Worm (Caenorhabditis elegans) whole organism, late embryonic: ENCODE measurements around the gene nhr-31.
A peak's percentile ranks its signal among the peaks of the same experiment; 100 is the strongest.

Experiments used
- C08G9.2 ChIP-seq: sonication (generic microtip); optimal IDR thresholded peaks from 2 replicates; lab custom pipeline; 2016; ENCODE audit warnings: mild to moderate bottlenecking, missing genetic modification characterization, moderate library complexity, missing compliant biosample characterization
- F13H6.1 ChIP-seq: sonication (generic microtip); optimal IDR thresholded peaks from 2 replicates; lab custom pipeline; 2016; ENCODE audit warnings: missing genetic modification characterization, missing compliant biosample characterization
- ahr-1 ChIP-seq: sonication (generic microtip); optimal IDR thresholded peaks from 2 replicates; lab custom pipeline; 2016; ENCODE audit warnings: missing genetic modification characterization, missing compliant biosample characterization
- ceh-14 ChIP-seq: sonication (generic microtip); optimal IDR thresholded peaks from 2 replicates; lab custom pipeline; 2016; ENCODE audit warnings: missing genotype, missing genetic modification characterization, missing compliant biosample characterization
- ceh-18 ChIP-seq: sonication (generic microtip); optimal IDR thresholded peaks from 2 replicates; lab custom pipeline; 2016; ENCODE audit warnings: missing genetic modification characterization, missing compliant biosample characterization
- ceh-19 ChIP-seq: fragments of 200-800 bp; sonication (Bioruptor generic); optimal IDR thresholded peaks from 2 replicates; lab custom pipeline; 2018; ENCODE audit warnings: mild to moderate bottlenecking, missing genetic modification characterization, missing compliant biosample characterization
- ceh-2 ChIP-seq: sonication (generic microtip); optimal IDR thresholded peaks from 2 replicates; lab custom pipeline; 2016; ENCODE audit warnings: missing genotype, missing genetic modification characterization, missing compliant biosample characterization
- ceh-31 ChIP-seq: sonication (generic microtip); optimal IDR thresholded peaks from 2 replicates; lab custom pipeline; 2016; ENCODE audit warnings: missing genetic modification characterization, missing compliant biosample characterization
- ceh-34 ChIP-seq: sonication (generic microtip); optimal IDR thresholded peaks from 2 replicates; lab custom pipeline; 2016; ENCODE audit warnings: mild to moderate bottlenecking, missing genetic modification characterization, missing compliant biosample characterization
- ceh-45 ChIP-seq: fragments of 200-800 bp; sonication (Bioruptor generic); IDR thresholded peaks from 2 replicates; pipeline ENCODE4 v1.3.6; 2022; ENCODE audit warnings: missing genetic modification reagents, missing genetic modification characterization, missing compliant biosample characterization
- ceh-48 ChIP-seq: sonication (generic microtip); optimal IDR thresholded peaks from 2 replicates; lab custom pipeline; 2016; ENCODE audit warnings: missing genetic modification characterization, inconsistent platforms, missing compliant biosample characterization
- ceh-6 ChIP-seq: fragments of 200-800 bp; sonication (Bioruptor generic); optimal IDR thresholded peaks from 2 replicates; lab custom pipeline; 2018; ENCODE audit warnings: mild to moderate bottlenecking, missing genetic modification characterization, missing compliant biosample characterization
- che-1 ChIP-seq: sonication (generic microtip); optimal IDR thresholded peaks from 2 replicates; lab custom pipeline; 2016; ENCODE audit warnings: mild to moderate bottlenecking, missing genetic modification characterization, missing compliant biosample characterization
- dmd-4 ChIP-seq: sonication (generic microtip); optimal IDR thresholded peaks from 2 replicates; lab custom pipeline; 2016; ENCODE audit warnings: borderline replicate concordance, missing genetic modification characterization, missing compliant biosample characterization
- elt-2 ChIP-seq: sonication (generic microtip); optimal IDR thresholded peaks from 2 replicates; lab custom pipeline; 2016; ENCODE audit warnings: missing genetic modification reagents, missing genetic modification characterization, missing compliant biosample characterization
- ets-4 ChIP-seq: sonication (generic microtip); optimal IDR thresholded peaks from 2 replicates; lab custom pipeline; 2016; ENCODE audit warnings: missing genetic modification characterization, missing compliant biosample characterization
- fax-1 ChIP-seq: sonication (generic microtip); optimal IDR thresholded peaks from 2 replicates; lab custom pipeline; 2016; ENCODE audit warnings: missing genotype, missing genetic modification characterization, missing compliant biosample characterization
- hlh-13 ChIP-seq: fragments of 200-800 bp; sonication (Bioruptor generic); optimal IDR thresholded peaks from 2 replicates; lab custom pipeline; 2018; ENCODE audit warnings: mild to moderate bottlenecking, missing genetic modification characterization, missing compliant biosample characterization
- hlh-6 ChIP-seq: sonication (generic microtip); optimal IDR thresholded peaks from 2 replicates; lab custom pipeline; 2016; ENCODE audit warnings: missing genotype, missing genetic modification characterization, missing compliant biosample characterization
- hlh-8 ChIP-seq: sonication (generic microtip); optimal IDR thresholded peaks from 2 replicates; lab custom pipeline; 2016; ENCODE audit warnings: missing genotype, missing genetic modification characterization, missing compliant biosample characterization
- lim-6 ChIP-seq: sonication (generic microtip); optimal IDR thresholded peaks from 2 replicates; lab custom pipeline; 2016; ENCODE audit warnings: missing genetic modification characterization, missing compliant biosample characterization
- madf-2 ChIP-seq: sonication (generic microtip); optimal IDR thresholded peaks from 2 replicates; lab custom pipeline; 2017; ENCODE audit warnings: missing genetic modification characterization, missing compliant biosample characterization
- mec-3 ChIP-seq: sonication (generic microtip); optimal IDR thresholded peaks from 2 replicates; lab custom pipeline; 2016; ENCODE audit warnings: borderline replicate concordance, missing genetic modification characterization, missing compliant biosample characterization
- pag-3 ChIP-seq: sonication (generic microtip); optimal IDR thresholded peaks from 2 replicates; lab custom pipeline; 2016; ENCODE audit warnings: missing compliant biosample characterization, missing genetic modification characterization, borderline replicate concordance
- pax-1 ChIP-seq: fragments of 150-350 bp; optimal IDR thresholded peaks from 2 replicates; lab custom pipeline; 2014; ENCODE audit warnings: missing biosample characterization, missing genetic modification characterization
- pha-2 ChIP-seq: sonication (generic microtip); optimal IDR thresholded peaks from 2 replicates; lab custom pipeline; 2017; ENCODE audit warnings: mild to moderate bottlenecking, missing genetic modification characterization, missing compliant biosample characterization
- pqm-1 ChIP-seq: sonication (generic microtip); optimal IDR thresholded peaks from 2 replicates; lab custom pipeline; 2016; ENCODE audit warnings: missing genetic modification characterization, missing compliant biosample characterization
- ref-2 ChIP-seq: sonication (generic microtip); optimal IDR thresholded peaks from 2 replicates; lab custom pipeline; 2016; ENCODE audit warnings: missing genetic modification characterization, missing compliant biosample characterization
- rnt-1 ChIP-seq: sonication (generic microtip); optimal IDR thresholded peaks from 2 replicates; lab custom pipeline; 2016; ENCODE audit warnings: missing genetic modification characterization, missing compliant biosample characterization
- sdc-2 ChIP-seq: sonication (generic microtip); optimal IDR thresholded peaks from 2 replicates; lab custom pipeline; 2016; ENCODE audit warnings: missing genotype, missing genetic modification characterization, missing compliant biosample characterization
- sox-2 ChIP-seq: fragments of 200-800 bp; sonication (Bioruptor generic); IDR thresholded peaks from 2 replicates; pipeline ENCODE4 v1.3.6; 2022; ENCODE audit warnings: missing genetic modification reagents, missing genetic modification characterization, missing compliant biosample characterization
- syd-9 ChIP-seq: sonication (generic microtip); optimal IDR thresholded peaks from 2 replicates; lab custom pipeline; 2016; ENCODE audit warnings: mild to moderate bottlenecking, missing genetic modification characterization, moderate library complexity, missing compliant biosample characterization
- tbx-2 ChIP-seq: sonication (generic microtip); optimal IDR thresholded peaks from 2 replicates; lab custom pipeline; 2016; ENCODE audit warnings: missing genetic modification characterization, missing compliant biosample characterization
- tbx-7 ChIP-seq: sonication (generic microtip); optimal IDR thresholded peaks from 2 replicates; lab custom pipeline; 2016; ENCODE audit warnings: missing genotype, missing genetic modification characterization, missing compliant biosample characterization
- unc-3 ChIP-seq, 2 experiments: fragments of 200-800 bp in 1 of 2; sonication (Bioruptor generic) in 1 of 2; sonication (generic microtip) in 1 of 2; conservative IDR thresholded peaks in 1 of 2; optimal IDR thresholded peaks in 1 of 2; 2 replicates each; pipeline versions ENCODE4 v1.3.6 to Lab custom; 2016 to 2022; ENCODE audit warnings: missing compliant biosample characterization in 2 of 2, missing genetic modification characterization in 2 of 2, missing genetic modification reagents in 1 of 2
- unc-42 ChIP-seq: sonication (generic microtip); optimal IDR thresholded peaks from 2 replicates; lab custom pipeline; 2016; ENCODE audit warnings: missing genotype, missing genetic modification characterization, missing compliant biosample characterization
- unc-86 ChIP-seq: sonication (generic microtip); optimal IDR thresholded peaks from 2 replicates; lab custom pipeline; 2016; ENCODE audit warnings: missing genetic modification characterization, missing compliant biosample characterization
- zip-5 ChIP-seq: sonication (generic microtip); optimal IDR thresholded peaks from 2 replicates; lab custom pipeline; 2016; ENCODE audit warnings: missing genetic modification characterization, missing compliant biosample characterization
- ztf-16 ChIP-seq: sonication (generic microtip); optimal IDR thresholded peaks from 2 replicates; lab custom pipeline; 2017; ENCODE audit warnings: missing genetic modification characterization, missing compliant biosample characterization

nhr-31 gene

DNA sequence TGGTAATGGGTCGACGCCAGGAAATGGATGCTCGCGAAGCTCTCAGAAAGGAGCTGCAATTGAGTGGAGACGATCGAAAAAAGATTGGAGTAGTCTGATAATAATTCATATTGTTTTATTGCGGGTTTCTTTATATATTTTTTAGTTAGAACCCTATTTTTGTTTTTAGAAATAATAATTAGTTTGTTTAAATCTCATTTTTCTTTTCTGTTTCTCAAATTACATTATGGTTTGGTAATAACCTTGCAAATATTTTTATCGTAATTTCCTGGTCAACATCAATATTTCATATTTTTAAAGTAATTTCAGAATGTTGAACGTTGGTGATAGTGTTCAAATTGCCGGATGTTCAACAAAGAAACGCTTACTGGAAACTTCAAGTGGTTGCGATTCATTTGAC, 12.6 kb downstream of the nhr-31 start, which contains the start of gene elpc-4:
Gene elpc-4 (plus strand): TSS at position 301 of the 400 bp plus-strand sequence.
- TF ChIP-seq ceh-6 (GFP tag; lab: Kevin White, UChicago) (no peak), madf-2 (tag; lab: Kevin White, UChicago) (no peak), pax-1 (tag; lab: Kevin White, UChicago) (no peak), elt-2 (no peak), zip-5 (no peak), ets-4 (tag; lab: Kevin White, UChicago) (no peak), ceh-48 (tag; lab: Kevin White, UChicago) (no peak), che-1 (tag; lab: Kevin White, UChicago) (no peak), dmd-4 (no peak)

DNA sequence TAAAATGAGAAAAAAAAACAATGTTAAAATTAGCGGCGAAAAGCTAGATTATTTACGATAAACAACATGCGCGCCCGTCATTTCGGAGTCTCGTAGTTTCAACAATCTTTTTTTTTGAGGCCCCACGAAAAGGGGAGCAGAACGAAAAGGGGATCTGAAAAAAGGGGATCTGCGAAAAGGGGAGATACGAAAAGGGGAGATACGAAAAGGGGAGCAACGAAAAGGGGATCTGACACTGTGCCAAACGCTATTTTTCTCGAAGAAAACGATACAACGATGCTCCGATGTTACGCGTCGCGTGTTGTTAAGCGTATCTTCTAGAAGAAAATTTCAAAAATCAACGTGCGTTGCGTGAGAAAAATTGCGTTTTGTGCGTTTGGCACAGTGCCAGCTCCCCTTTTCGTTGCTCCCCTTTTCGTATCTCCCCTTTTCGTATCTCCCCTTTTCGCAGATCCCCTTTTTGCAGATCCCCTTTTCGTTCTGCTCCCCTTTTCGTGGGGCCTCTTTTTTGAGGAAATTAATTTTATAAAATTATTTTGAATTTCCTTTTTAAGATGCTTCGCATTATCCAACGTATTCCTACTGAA, 13.5 kb downstream of the nhr-31 start, which contains the start of gene C26B2.7:
Gene C26B2.7 (plus strand): TSS at position 549 of the 587 bp plus-strand sequence.
- TF ChIP-seq madf-2 (tag; lab: Kevin White, UChicago) (peak; percentile 4), unc-42 (tag; lab: Kevin White, UChicago) (peak; percentile 81), hlh-13 (GFP tag; lab: Kevin White, UChicago) (peak; percentile 31), unc-3 (GFP tag; conservative IDR thresholded peaks at IDR 0.05; lab: Robert Waterston, UW) (peak; percentile 67), unc-3 (tag; optimal IDR thresholded peaks at IDR 0.05; lab: Kevin White, UChicago) (peak; percentile 3), fax-1 (peak; percentile 86), ets-4 (tag; lab: Kevin White, UChicago) (peak; percentile 87), ceh-18 (tag; lab: Kevin White, UChicago) (peak; percentile 58), C08G9.2 (tag; lab: Kevin White, UChicago) (peak; percentile 91), ceh-19 (GFP tag; lab: Kevin White, UChicago) (peak; percentile 70), sdc-2 (tag; lab: Kevin White, UChicago) (peak; percentile 31), ceh-14 (tag; lab: Kevin White, UChicago) (peak; percentile 96), ref-2 (tag; lab: Kevin White, UChicago) (peak; percentile 92), lim-6 (tag; lab: Kevin White, UChicago) (peak; percentile 90), ceh-31 (peak; percentile 98), hlh-6 (tag; lab: Kevin White, UChicago) (peak; percentile 64), pag-3 (tag; lab: Kevin White, UChicago) (peak; percentile 82), ceh-2 (tag; lab: Kevin White, UChicago) (peak; percentile 84), zip-5 (peak; percentile 76), rnt-1 (tag; lab: Kevin White, UChicago) (peak; percentile 85), unc-86 (tag; lab: Kevin White, UChicago) (peak; percentile 30), ceh-34 (tag; lab: Kevin White, UChicago) (peak; percentile 74), elt-2 (peak; percentile 56), pha-2 (tag; lab: Kevin White, UChicago) (peak; percentile 6), hlh-8 (tag; lab: Kevin White, UChicago) (peak; percentile 88), tbx-2 (tag; lab: Kevin White, UChicago) (peak; percentile 95), ahr-1 (peak; percentile 43), pqm-1 (peak; percentile 66), syd-9 (tag; lab: Kevin White, UChicago) (peak; percentile 40), tbx-7 (tag; lab: Kevin White, UChicago) (peak; percentile 80), dmd-4 (peak; percentile 76), ceh-45 (GFP tag; lab: Robert Waterston, UW) (peak; percentile 59; the same call in 1 of the 2 replicates), ztf-16 (tag; lab: Kevin White, UChicago) (peak; percentile 20), F13H6.1 (tag; lab: Kevin White, UChicago) (peak; percentile 90), sox-2 (GFP tag; lab: Robert Waterston, UW) (0 out of 2 replicates have a peak, but pooled peaks have one; percentile 11), mec-3 (tag; lab: Kevin White, UChicago) (peak; percentile 93)
